Fruit fly (Drosophila melanogaster): ENCODE measurements around the gene RpS27A.

The RpS27A gene

DNA sequence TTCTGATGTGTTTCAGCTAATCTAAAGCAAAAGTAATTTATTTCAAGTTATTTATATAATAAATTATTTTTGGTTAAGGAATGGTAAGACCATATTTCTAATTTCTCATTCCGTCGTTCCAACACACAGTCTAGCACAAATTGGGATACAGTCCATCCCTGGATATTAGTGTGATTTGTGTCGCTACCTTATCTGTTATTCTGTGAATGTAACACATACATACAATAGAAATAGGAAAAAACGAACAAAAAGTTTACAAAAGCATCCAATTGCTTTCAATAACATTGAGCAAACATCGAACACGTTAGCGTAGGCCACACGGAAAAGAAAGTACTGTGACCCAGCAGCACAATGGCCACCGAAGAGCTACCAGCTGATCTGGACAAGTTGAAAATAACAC, 41.6 kb upstream of the RpS27A start, which contains the start of gene CG5056 (continued):
- peak; percentile 75 for TF ChIP-seq CG32767 (GFP tag; IDR thresholded peaks at IDR 0.05)
- TF ChIP-seq grau (tag; optimal IDR thresholded peaks at IDR 0.05) = peak; percentile 34
- peak; percentile 56 for TF ChIP-seq CG2116 (GFP tag; optimal IDR thresholded peaks at IDR 0.05)
- peak; percentile 59 for TF ChIP-seq CG8924 (tag; optimal IDR thresholded peaks at IDR 0.05)
- no peak for TF ChIP-seq gce (GFP tag; IDR thresholded peaks at IDR 0.05)
- TF ChIP-seq CG17912 (GFP tag; optimal IDR thresholded peaks at IDR 0.05) = peak; percentile 19
- TF ChIP-seq Lhr (GFP tag; optimal IDR thresholded peaks at IDR 0.05) = peak; percentile 54
- no peak for TF ChIP-seq CG5953 (GFP tag; IDR thresholded peaks at IDR 0.05)
- peak; percentile 95 for TF ChIP-seq CG7928 (GFP tag; optimal IDR thresholded peaks at IDR 0.05)
- peak; percentile 17; the same call in 1 of the 2 replicates for TF ChIP-seq Xrp1 (GFP tag; IDR thresholded peaks at IDR 0.05)
- peak; percentile 7 for TF ChIP-seq CG3995 (GFP tag; optimal IDR thresholded peaks at IDR 0.05)
- no peak for TF ChIP-seq CG34376 (GFP tag; optimal IDR thresholded peaks at IDR 0.05)
- TF ChIP-seq Doc2 (GFP tag; IDR thresholded peaks at IDR 0.05) = no peak
- TF ChIP-seq CG13424 (tag; optimal IDR thresholded peaks at IDR 0.05) = peak; percentile 30
- peak; percentile 36 for TF ChIP-seq Dp (GFP tag; optimal IDR thresholded peaks at IDR 0.05)
- peak; percentile 86 for TF ChIP-seq row (GFP tag; IDR thresholded peaks at IDR 0.05)
- no peak for TF ChIP-seq CG9609 (GFP tag; optimal IDR thresholded peaks at IDR 0.05)
- TF ChIP-seq CG6791 (GFP tag; IDR thresholded peaks at IDR 0.05; ENCODE audit: partially characterized antibody) = 0 out of 3 replicates have a peak, but pooled peaks have one; percentile 25
- TF ChIP-seq Hsf (GFP tag; optimal IDR thresholded peaks at IDR 0.05) = peak; percentile 2
- peak; percentile 39; the same call in 1 of the 2 replicates for TF ChIP-seq ssp (GFP tag; IDR thresholded peaks at IDR 0.05)
- peak; percentile 43; the same call in 1 of the 2 replicates for TF ChIP-seq slbo (GFP tag; IDR thresholded peaks at IDR 0.05)
- TF ChIP-seq nerfin-1 (tag; optimal IDR thresholded peaks at IDR 0.05) = peak; percentile 12
- TF ChIP-seq ranshi (GFP tag; IDR thresholded peaks at IDR 0.05) = no peak
- peak; percentile 95 for TF ChIP-seq pfk (GFP tag; optimal IDR thresholded peaks at IDR 0.05)
- TF ChIP-seq Ets97D (GFP tag; optimal IDR thresholded peaks at IDR 0.05) = peak; percentile 40
- TF ChIP-seq CG4617 (GFP tag; optimal IDR thresholded peaks at IDR 0.05; ENCODE audit: borderline replicate concordance) = peak; percentile 94
- TF ChIP-seq zen (tag; optimal IDR thresholded peaks at IDR 0.05) = peak; percentile 41
- TF ChIP-seq Hr3 (GFP tag; optimal IDR thresholded peaks at IDR 0.05) = no peak
- TF ChIP-seq CG10274 (GFP tag; optimal IDR thresholded peaks at IDR 0.05) = no peak
- peak; percentile 37 for TF ChIP-seq sug (tag; optimal IDR thresholded peaks at IDR 0.05)
- peak; percentile 93 for TF ChIP-seq CG1024 (GFP tag; IDR thresholded peaks at IDR 0.05)
- peak; percentile 49 for TF ChIP-seq sens (GFP tag)
- peak; percentile 78 for TF ChIP-seq YL-1 (GFP tag; optimal IDR thresholded peaks at IDR 0.05)
- TF ChIP-seq caup (GFP tag; optimal IDR thresholded peaks at IDR 0.05; ENCODE audit: severe bottlenecking) = no peak
- TF ChIP-seq her (GFP tag; optimal IDR thresholded peaks at IDR 0.05) = peak; percentile 95
- TF ChIP-seq Bteb2 (GFP tag; optimal IDR thresholded peaks at IDR 0.05) = no peak
- peak; percentile 75 for TF ChIP-seq CG12659 (GFP tag; optimal IDR thresholded peaks at IDR 0.05)
- no peak for TF ChIP-seq CG31224 (GFP tag; IDR thresholded peaks at IDR 0.05)
- peak; percentile 23; the same call in 1 of the 3 replicates for TF ChIP-seq ci (GFP tag; IDR thresholded peaks at IDR 0.05)
- TF ChIP-seq lbe (GFP tag; optimal IDR thresholded peaks at IDR 0.05) = peak; percentile 21
- peak; percentile 57 for TF ChIP-seq CG10267 (tag; optimal IDR thresholded peaks at IDR 0.05)
- no peak for TF ChIP-seq CG5245 (GFP tag; optimal IDR thresholded peaks at IDR 0.05)
- peak; percentile 54; the same call in 2 of the 3 replicates for TF ChIP-seq CG17361 (GFP tag; IDR thresholded peaks at IDR 0.05)
- TF ChIP-seq gfzf (GFP tag; optimal IDR thresholded peaks at IDR 0.05) = peak; percentile 61
- peak; percentile 30; the same call in 1 of the 2 replicates for TF ChIP-seq CG14667 (GFP tag; IDR thresholded peaks at IDR 0.05)
- no peak for TF ChIP-seq psq (GFP tag; optimal IDR thresholded peaks at IDR 0.05)
- TF ChIP-seq bigmax (GFP tag; optimal IDR thresholded peaks at IDR 0.05) = peak; percentile 69
- TF ChIP-seq CG7963 (GFP tag; IDR thresholded peaks at IDR 0.05; ENCODE audit: partially characterized antibody) = no peak
- TF ChIP-seq CG12391 (tag; optimal IDR thresholded peaks at IDR 0.05) = peak; percentile 47
- TF ChIP-seq unpg (GFP tag; optimal IDR thresholded peaks at IDR 0.05) = no peak
- no peak for TF ChIP-seq Ada2b (GFP tag; IDR thresholded peaks at IDR 0.05)
